Worm (Caenorhabditis elegans) whole organism, late embryonic: ENCODE data around the gene emc-2.

ENCODE experiments used
- C08G9.2 ChIP-seq: sonication (generic microtip); optimal IDR thresholded peaks from 2 replicates; lab custom pipeline; 2016; ENCODE audit warnings: mild to moderate bottlenecking, missing genetic modification characterization, moderate library complexity, missing compliant biosample characterization
- F13H6.1 ChIP-seq: sonication (generic microtip); optimal IDR thresholded peaks from 2 replicates; lab custom pipeline; 2016; ENCODE audit warnings: missing genetic modification characterization, missing compliant biosample characterization
- Y22D7AL.16 ChIP-seq: sonication (generic microtip); optimal IDR thresholded peaks from 2 replicates; lab custom pipeline; 2016; ENCODE audit warnings: missing genetic modification characterization, missing compliant biosample characterization
- ahr-1 ChIP-seq: sonication (generic microtip); optimal IDR thresholded peaks from 2 replicates; lab custom pipeline; 2016; ENCODE audit warnings: missing genetic modification characterization, missing compliant biosample characterization
- ceh-14 ChIP-seq: sonication (generic microtip); optimal IDR thresholded peaks from 2 replicates; lab custom pipeline; 2016; ENCODE audit warnings: missing genotype, missing genetic modification characterization, missing compliant biosample characterization
- ceh-18 ChIP-seq: sonication (generic microtip); optimal IDR thresholded peaks from 2 replicates; lab custom pipeline; 2016; ENCODE audit warnings: missing genetic modification characterization, missing compliant biosample characterization
- ceh-19 ChIP-seq: fragments of 200-800 bp; sonication (Bioruptor generic); optimal IDR thresholded peaks from 2 replicates; lab custom pipeline; 2018; ENCODE audit warnings: mild to moderate bottlenecking, missing genetic modification characterization, missing compliant biosample characterization
- ceh-22 ChIP-seq: sonication (generic microtip); optimal IDR thresholded peaks from 2 replicates; lab custom pipeline; 2017; ENCODE audit warnings: missing biosample characterization, missing genetic modification characterization
- ceh-30 ChIP-seq: fragments of 150-350 bp; optimal IDR thresholded peaks from 2 replicates; lab custom pipeline; 2014; ENCODE audit warnings: missing biosample characterization, missing genetic modification characterization
- ceh-31 ChIP-seq: sonication (generic microtip); optimal IDR thresholded peaks from 2 replicates; lab custom pipeline; 2016; ENCODE audit warnings: missing genetic modification characterization, missing compliant biosample characterization
- ceh-48 ChIP-seq: sonication (generic microtip); optimal IDR thresholded peaks from 2 replicates; lab custom pipeline; 2016; ENCODE audit warnings: missing genetic modification characterization, inconsistent platforms, missing compliant biosample characterization
- ceh-9 ChIP-seq: sonication (generic microtip); optimal IDR thresholded peaks from 2 replicates; lab custom pipeline; 2016; ENCODE audit warnings: mild to moderate bottlenecking, missing genetic modification characterization, inconsistent platforms, missing compliant biosample characterization
- che-1 ChIP-seq: sonication (generic microtip); optimal IDR thresholded peaks from 2 replicates; lab custom pipeline; 2016; ENCODE audit warnings: mild to moderate bottlenecking, missing genetic modification characterization, missing compliant biosample characterization
- elt-2 ChIP-seq: sonication (generic microtip); optimal IDR thresholded peaks from 2 replicates; lab custom pipeline; 2016; ENCODE audit warnings: missing genetic modification reagents, missing genetic modification characterization, missing compliant biosample characterization
- elt-4 ChIP-seq: sonication (generic microtip); optimal IDR thresholded peaks from 2 replicates; lab custom pipeline; 2016; ENCODE audit warnings: missing genetic modification characterization, missing compliant biosample characterization
- ets-4 ChIP-seq: sonication (generic microtip); optimal IDR thresholded peaks from 2 replicates; lab custom pipeline; 2016; ENCODE audit warnings: missing genetic modification characterization, missing compliant biosample characterization
- eyg-1 ChIP-seq: sonication (generic microtip); optimal IDR thresholded peaks from 2 replicates; lab custom pipeline; 2016; ENCODE audit warnings: missing genotype, missing genetic modification characterization, missing compliant biosample characterization
- fkh-10 ChIP-seq: fragments of 150-350 bp; optimal IDR thresholded peaks from 2 replicates; lab custom pipeline; 2014; ENCODE audit warnings: missing biosample characterization, missing genetic modification reagents, missing genetic modification characterization
- fkh-6 ChIP-seq: sonication (generic microtip); optimal IDR thresholded peaks from 2 replicates; lab custom pipeline; 2016; ENCODE audit warnings: missing genetic modification characterization, missing compliant biosample characterization
- gmeb-2 ChIP-seq: sonication (generic microtip); optimal IDR thresholded peaks from 2 replicates; lab custom pipeline; 2016; ENCODE audit warnings: missing genetic modification characterization, inconsistent platforms, missing compliant biosample characterization
- lin-11 ChIP-seq: fragments of 200-800 bp; sonication (Bioruptor generic); optimal IDR thresholded peaks from 2 replicates; lab custom pipeline; 2018; ENCODE audit warnings: mild to moderate bottlenecking, missing genetic modification characterization, missing compliant biosample characterization
- madf-2 ChIP-seq: sonication (generic microtip); optimal IDR thresholded peaks from 2 replicates; lab custom pipeline; 2017; ENCODE audit warnings: missing genetic modification characterization, missing compliant biosample characterization
- nhr-11 ChIP-seq: fragments of 150-350 bp; optimal IDR thresholded peaks from 2 replicates; lab custom pipeline; 2014; ENCODE audit warnings: missing biosample characterization, missing genetic modification characterization
- nhr-232 ChIP-seq: sonication (generic microtip); optimal IDR thresholded peaks from 2 replicates; lab custom pipeline; 2016; ENCODE audit warnings: missing genetic modification characterization, missing compliant biosample characterization
- npax-4 ChIP-seq: sonication (generic microtip); optimal IDR thresholded peaks from 2 replicates; lab custom pipeline; 2016; ENCODE audit warnings: missing genetic modification characterization, missing compliant biosample characterization
- odd-2 ChIP-seq: sonication (generic microtip); optimal IDR thresholded peaks from 2 replicates; lab custom pipeline; 2017; ENCODE audit warnings: antibody characterized with exemption, mild to moderate bottlenecking, missing genetic modification characterization, missing compliant biosample characterization
- pag-3 ChIP-seq: sonication (generic microtip); optimal IDR thresholded peaks from 2 replicates; lab custom pipeline; 2016; ENCODE audit warnings: missing compliant biosample characterization, missing genetic modification characterization, borderline replicate concordance
- pax-1 ChIP-seq: fragments of 150-350 bp; optimal IDR thresholded peaks from 2 replicates; lab custom pipeline; 2014; ENCODE audit warnings: missing biosample characterization, missing genetic modification characterization
- pha-2 ChIP-seq: sonication (generic microtip); optimal IDR thresholded peaks from 2 replicates; lab custom pipeline; 2017; ENCODE audit warnings: mild to moderate bottlenecking, missing genetic modification characterization, missing compliant biosample characterization
- pha-4 ChIP-seq: fragments of 150-350 bp; optimal IDR thresholded peaks from 2 replicates; lab custom pipeline; 2018; ENCODE audit warnings: missing biosample characterization, missing genetic modification reagents, missing genetic modification characterization
- pqm-1 ChIP-seq: sonication (generic microtip); optimal IDR thresholded peaks from 2 replicates; lab custom pipeline; 2016; ENCODE audit warnings: missing genetic modification characterization, missing compliant biosample characterization
- pros-1 ChIP-seq: fragments of 150-350 bp; optimal IDR thresholded peaks from 2 replicates; lab custom pipeline; 2014; ENCODE audit warnings: missing biosample characterization, missing genetic modification reagents, missing genetic modification characterization
- ref-2 ChIP-seq: sonication (generic microtip); optimal IDR thresholded peaks from 2 replicates; lab custom pipeline; 2016; ENCODE audit warnings: missing genetic modification characterization, missing compliant biosample characterization
- rnt-1 ChIP-seq: sonication (generic microtip); optimal IDR thresholded peaks from 2 replicates; lab custom pipeline; 2016; ENCODE audit warnings: missing genetic modification characterization, missing compliant biosample characterization
- sdc-2 ChIP-seq: sonication (generic microtip); optimal IDR thresholded peaks from 2 replicates; lab custom pipeline; 2016; ENCODE audit warnings: missing genotype, missing genetic modification characterization, missing compliant biosample characterization
- sox-2 ChIP-seq: fragments of 200-800 bp; sonication (Bioruptor generic); IDR thresholded peaks from 2 replicates; pipeline ENCODE4 v1.3.6; 2022; ENCODE audit warnings: missing genetic modification reagents, missing genetic modification characterization, missing compliant biosample characterization
- tbx-2 ChIP-seq: sonication (generic microtip); optimal IDR thresholded peaks from 2 replicates; lab custom pipeline; 2016; ENCODE audit warnings: missing genetic modification characterization, missing compliant biosample characterization
- unc-42 ChIP-seq: sonication (generic microtip); optimal IDR thresholded peaks from 2 replicates; lab custom pipeline; 2016; ENCODE audit warnings: missing genotype, missing genetic modification characterization, missing compliant biosample characterization
- unc-86 ChIP-seq: sonication (generic microtip); optimal IDR thresholded peaks from 2 replicates; lab custom pipeline; 2016; ENCODE audit warnings: missing genetic modification characterization, missing compliant biosample characterization
- zip-5 ChIP-seq: sonication (generic microtip); optimal IDR thresholded peaks from 2 replicates; lab custom pipeline; 2016; ENCODE audit warnings: missing genetic modification characterization, missing compliant biosample characterization

emc-2 gene

ce11 chrII:1341416-1341815, 35.5 kb upstream of the emc-2 start:
- TF ChIP-seq C08G9.2 (tag; lab: Kevin White, UChicago) (no peak), ahr-1 (tag; lab: Kevin White, UChicago) (no peak), ceh-18 (tag; lab: Kevin White, UChicago) (no peak), ceh-31 (tag; lab: Kevin White, UChicago) (peak; percentile 28), sox-2 (GFP tag; lab: Robert Waterston, UW) (no peak), ceh-22 (tag; lab: Kevin White, UChicago) (no peak), ceh-48 (tag; lab: Kevin White, UChicago) (peak; percentile 90), unc-42 (tag; lab: Kevin White, UChicago) (peak; percentile 99)
- TF ChIP-seq, all 69 proteins: peak for 3

ce11 chrII:1340049-1340448, 34.1 kb upstream of the emc-2 start:
- TF ChIP-seq C08G9.2 (tag; lab: Kevin White, UChicago) (no peak), pax-1 (tag; lab: Kevin White, UChicago) (no peak), nhr-11 (tag; lab: Kevin White, UChicago) (no peak), lin-11 (tag; lab: Kevin White, UChicago) (no peak), ceh-48 (tag; lab: Kevin White, UChicago) (no peak), pha-2 (no peak), ceh-9 (no peak), tbx-2 (tag; lab: Kevin White, UChicago) (no peak)
- TF ChIP-seq, all 69 proteins: peak for 0

- no peak for TF ChIP-seq unc-86 (tag; lab: Kevin White, UChicago)
- peak; percentile 38 for TF ChIP-seq ceh-14
Measured at ce11 chrII:1338196-1338595, 32.3 kb upstream of the emc-2 start.

- no peak for TF ChIP-seq F13H6.1 (tag; lab: Kevin White, UChicago)
- no peak for TF ChIP-seq ceh-19 (GFP tag; lab: Kevin White, UChicago)
- TF ChIP-seq ets-4 (tag; lab: Kevin White, UChicago), result no peak
- no peak for TF ChIP-seq sdc-2 (tag; lab: Kevin White, UChicago)
- TF ChIP-seq madf-2 (tag; lab: Kevin White, UChicago), result no peak
- no peak for TF ChIP-seq ceh-30 (tag; lab: Kevin White, UChicago)
- TF ChIP-seq unc-86 (tag; lab: Kevin White, UChicago), result no peak
- TF ChIP-seq pha-2, result no peak
Measured at ce11 chrII:1329887-1330286, 24.0 kb upstream of the emc-2 start.

- TF ChIP-seq fkh-6 (tag; lab: Kevin White, UChicago) (no peak), Y22D7AL.16 (tag; lab: Kevin White, UChicago) (no peak), pros-1 (no peak), elt-4 (tag; lab: Kevin White, UChicago) (no peak), odd-2 (no peak), sdc-2 (tag; lab: Kevin White, UChicago) (no peak), ref-2 (tag; lab: Kevin White, UChicago) (no peak), pqm-1 (tag; lab: Kevin White, UChicago) (no peak), tbx-2 (tag; lab: Kevin White, UChicago) (no peak)
- TF ChIP-seq, all 69 proteins: peak for 0
Measured at ce11 chrII:1326689-1327088, 20.8 kb upstream of the emc-2 start, which contains the start of gene jip-1. jip-1 (plus strand) TSS chrII:1326989.

- TF ChIP-seq eyg-1 (tag; lab: Kevin White, UChicago) (no peak), fkh-6 (tag; lab: Kevin White, UChicago) (no peak), gmeb-2 (tag; lab: Kevin White, UChicago) (no peak), elt-2 (no peak), rnt-1 (no peak), pha-4 (tag; lab: Kevin White, UChicago) (no peak), ceh-14 (no peak), fkh-10 (GFP tag; lab: Kevin White, UChicago) (no peak), nhr-232 (tag; lab: Kevin White, UChicago) (no peak), tbx-2 (tag; lab: Kevin White, UChicago) (no peak), npax-4 (tag; lab: Kevin White, UChicago) (no peak), che-1 (tag; lab: Kevin White, UChicago) (no peak), odd-2 (no peak), ahr-1 (tag; lab: Kevin White, UChicago) (no peak), sox-2 (GFP tag; lab: Robert Waterston, UW) (no peak), zip-5 (tag; lab: Kevin White, UChicago) (no peak), pag-3 (no peak), pros-1 (no peak)
Measured at ce11 chrII:1325604-1326003, 19.7 kb upstream of the emc-2 start.
